Worm (Caenorhabditis elegans): Measurements from ENCODE around the gene ZK402.2.

The ZK402.2 gene

DNA sequence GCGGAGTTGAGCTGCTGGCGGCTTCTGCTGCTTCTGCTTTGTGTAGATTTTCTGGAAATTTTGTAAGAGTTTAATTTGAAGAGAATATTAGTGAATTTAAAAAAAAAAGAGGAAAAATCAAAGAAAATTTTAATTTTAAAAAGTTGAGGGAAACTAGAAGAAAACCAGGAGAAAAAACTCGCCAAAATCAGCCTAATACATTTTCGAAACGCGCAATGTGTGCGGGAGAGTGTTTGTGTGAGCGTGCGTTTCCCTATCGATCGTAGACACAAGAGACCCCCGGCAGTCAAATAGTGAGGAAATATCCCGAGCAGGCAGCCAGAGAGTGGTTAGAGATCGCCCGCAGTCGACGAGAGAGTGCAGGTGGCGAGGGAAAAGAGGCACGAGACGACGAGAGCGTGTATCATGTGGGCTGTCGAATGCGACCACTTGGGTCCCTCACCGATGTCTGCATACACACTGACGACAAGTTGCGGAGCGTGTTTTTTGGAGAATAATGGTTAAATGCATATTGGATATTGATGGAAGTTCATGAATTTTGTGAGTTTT, 43.1 kb downstream of the ZK402.2 start, which contains the start of gene zfp-3:
TSS of gene zfp-3 (minus strand) at position 51 of the 549 bp plus-strand sequence.
- TF ChIP-seq C16A3.4 (tag; optimal IDR thresholded peaks at IDR 0.05) (peak; percentile 92), jun-1 (tag; optimal IDR thresholded peaks at IDR 0.05) (peak; percentile 96), ztf-4 (tag; optimal IDR thresholded peaks at IDR 0.05) (peak; percentile 97), nhr-11 (tag; optimal IDR thresholded peaks at IDR 0.05) (peak; percentile 83), lir-3 (tag; optimal IDR thresholded peaks at IDR 0.05; ENCODE audit: poor library complexity) (peak; percentile 89), xbp-1 (tag; optimal IDR thresholded peaks at IDR 0.05) (peak; percentile 96), nhr-85 (tag) (peak; percentile 97), nhr-71 (tag; optimal IDR thresholded peaks at IDR 0.05) (peak; percentile 99), nhr-28 (tag; optimal IDR thresholded peaks at IDR 0.05) (no peak), dsc-1 (tag; optimal IDR thresholded peaks at IDR 0.05) (peak; percentile 95), nhr-12 (tag; optimal IDR thresholded peaks at IDR 0.05) (peak; percentile 5), snu-23 (GFP tag; optimal IDR thresholded peaks at IDR 0.05) (peak; percentile 99), tbx-2 (tag; optimal IDR thresholded peaks at IDR 0.05) (peak; percentile 98), nhr-237 (tag; optimal IDR thresholded peaks at IDR 0.05) (peak; percentile 81), hlh-17 (GFP tag; optimal IDR thresholded peaks at IDR 0.05; ENCODE audit: borderline replicate concordance) (no peak), grh-1 (GFP tag; IDR thresholded peaks at IDR 0.05) (peak; percentile 91), dpl-1 (GFP tag; optimal IDR thresholded peaks at IDR 0.05) (peak; percentile 72 to 77 (median 73)), hpl-2 (GFP tag; optimal IDR thresholded peaks at IDR 0.05) (peak; percentile 81), unc-30 (tag; optimal IDR thresholded peaks at IDR 0.05) (no peak), lin-39 (tag; optimal IDR thresholded peaks at IDR 0.05) (peak; percentile 64), C04F5.9 (tag; optimal IDR thresholded peaks at IDR 0.05) (peak; percentile 72), aha-1 (tag; optimal IDR thresholded peaks at IDR 0.05) (peak; percentile 92), nhr-84 (tag; optimal IDR thresholded peaks at IDR 0.05) (no peak), elt-2 (tag; optimal IDR thresholded peaks at IDR 0.05) (peak; percentile 82), Y116A8C.19 (tag; optimal IDR thresholded peaks at IDR 0.05; ENCODE audit: borderline replicate concordance) (no peak), F16B12.6 (tag; optimal IDR thresholded peaks at IDR 0.05) (peak; percentile 96), ceh-63 (GFP tag; optimal IDR thresholded peaks at IDR 0.05) (no peak), efl-3 (GFP tag; optimal IDR thresholded peaks at IDR 0.05) (no peak), lin-13 (GFP tag; optimal IDR thresholded peaks at IDR 0.05) (peak; percentile 93), elt-3 (tag; optimal IDR thresholded peaks at IDR 0.05) (peak in 3 of 6 experiments; percentile 26 to 88 (median 82)), ceh-88 (GFP tag; IDR thresholded peaks at IDR 0.05) (peak; percentile 88), swsn-7 (tag; optimal IDR thresholded peaks at IDR 0.05) (peak; percentile 98), unc-86 (tag; optimal IDR thresholded peaks at IDR 0.05) (peak; percentile 96), snpc-4 (tag; optimal IDR thresholded peaks at IDR 0.05) (peak; percentile 84), fkh-8 (tag; optimal IDR thresholded peaks at IDR 0.05) (peak; percentile 98), rnt-1 (tag; optimal IDR thresholded peaks at IDR 0.05) (peak; percentile 95), lin-14 (GFP tag; optimal IDR thresholded peaks at IDR 0.05) (peak; percentile 99), pag-3 (tag; optimal IDR thresholded peaks at IDR 0.05; ENCODE audit: borderline replicate concordance, insufficient read depth) (no peak), efl-1 (optimal IDR thresholded peaks at IDR 0.05) (peak; percentile 85 to 96), efl-1 (GFP tag; optimal IDR thresholded peaks at IDR 0.05 in 1 of 2) (peak; percentile 66 to 97), ceh-82 (tag; optimal IDR thresholded peaks at IDR 0.05) (peak; percentile 81 to 96 (median 94)), unc-130 (tag; optimal IDR thresholded peaks at IDR 0.05) (peak; percentile 55), sox-4 (tag; optimal IDR thresholded peaks at IDR 0.05) (peak; percentile 85), fkh-10 (GFP tag; optimal IDR thresholded peaks at IDR 0.05) (peak; percentile 86), nhr-20 (tag; optimal IDR thresholded peaks at IDR 0.05) (peak; percentile 99), fos-1 (tag; optimal IDR thresholded peaks at IDR 0.05) (peak; percentile 95), nhr-76 (tag; optimal IDR thresholded peaks at IDR 0.05) (no peak), ztf-11 (tag; optimal IDR thresholded peaks at IDR 0.05) (peak in 1 of 2 experiments; percentile 86), zag-1 (tag; optimal IDR thresholded peaks at IDR 0.05) (peak; percentile 42), nhr-77 (tag; optimal IDR thresholded peaks at IDR 0.05) (peak; percentile 95), ets-5 (GFP tag; IDR thresholded peaks at IDR 0.05) (no peak), pqm-1 (tag; optimal IDR thresholded peaks at IDR 0.05) (peak; percentile 54), ceh-90 (tag; optimal IDR thresholded peaks at IDR 0.05) (no peak)

All from whole organism, L1 larva.